Worm (Caenorhabditis elegans) whole organism, L1 larva: ENCODE results near the gene srxa-1.

Source experiments
- C04F5.9 ChIP-seq: sonication (generic microtip); optimal IDR thresholded peaks from 2 replicates; lab custom pipeline; 2016; ENCODE audit warnings: missing genetic modification characterization, missing compliant biosample characterization
- C16A3.4 ChIP-seq: fragments of 150-350 bp; optimal IDR thresholded peaks from 2 replicates; lab custom pipeline; 2014; ENCODE audit warnings: missing biosample characterization, missing genetic modification characterization
- F16B12.6 ChIP-seq: fragments of 150-350 bp; optimal IDR thresholded peaks from 2 replicates; lab custom pipeline; 2014; ENCODE audit warnings: missing biosample characterization, missing genetic modification characterization
- aha-1 ChIP-seq: fragments of 150-350 bp; optimal IDR thresholded peaks from 2 replicates; lab custom pipeline; 2014; ENCODE audit warnings: missing biosample characterization, missing genetic modification characterization
- alr-1 ChIP-seq: fragments of 200-800 bp; sonication (Bioruptor generic); optimal IDR thresholded peaks from 2 replicates; lab custom pipeline; 2018; ENCODE audit warnings: borderline replicate concordance, mild to moderate bottlenecking, missing genetic modification characterization, missing compliant biosample characterization
- aly-2 ChIP-seq: fragments of 150-350 bp; optimal IDR thresholded peaks from 2 replicates; lab custom pipeline; 2014; ENCODE audit warnings: missing biosample characterization, missing genetic modification characterization
- ama-1 ChIP-seq: fragments of 150-350 bp; optimal IDR thresholded peaks from 2 replicates; lab custom pipeline; 2014
- ceh-90 ChIP-seq: sonication (generic microtip); optimal IDR thresholded peaks from 2 replicates; lab custom pipeline; 2016; ENCODE audit warnings: missing genetic modification characterization, missing compliant biosample characterization
- dpl-1 ChIP-seq, 3 experiments: fragments of 150-350 bp in 2 of 3; sonication (generic microtip) in 1 of 3; optimal IDR thresholded peaks; 2 replicates each; lab custom pipeline; 2014 to 2017; ENCODE audit warnings: missing biosample characterization in 3 of 3, missing genetic modification characterization in 3 of 3, missing genetic modification reagents in 3 of 3
- efl-1 ChIP-seq, 4 experiments: fragments of 150-350 bp; optimal IDR thresholded peaks in 3 of 4; peaks in 1 of 4; 1 replicate in 1 of 4; 2 replicates in 3 of 4; lab custom pipeline; 2014; ENCODE audit warnings: missing biosample characterization in 2 of 4, missing genetic modification characterization in 2 of 4, missing genetic modification reagents in 2 of 4
- egl-13 ChIP-seq: sonication (generic microtip); optimal IDR thresholded peaks from 2 replicates; lab custom pipeline; 2016; ENCODE audit warnings: missing genotype, missing genetic modification reagents, missing genetic modification characterization, missing compliant biosample characterization
- egl-27 ChIP-seq, 2 experiments: fragments of 150-350 bp in 1 of 2; sonication (generic microtip); optimal IDR thresholded peaks; 3 replicates each; lab custom pipeline; 2017 to 2018; ENCODE audit warnings: missing biosample characterization in 2 of 2, missing genetic modification characterization in 2 of 2, missing genetic modification reagents in 2 of 2
- elt-2 ChIP-seq: sonication (generic microtip); optimal IDR thresholded peaks from 2 replicates; lab custom pipeline; 2016; ENCODE audit warnings: missing genetic modification characterization, mild to moderate bottlenecking, inconsistent platforms, missing compliant biosample characterization, missing genetic modification reagents
- elt-3 ChIP-seq, 6 experiments: fragments of 150-350 bp in 1 of 6; sonication (generic microtip); optimal IDR thresholded peaks; 2 replicates each; lab custom pipeline; 2017 to 2018; ENCODE audit warnings: missing biosample characterization in 6 of 6, missing genetic modification characterization in 6 of 6, inconsistent platforms in 1 of 6
- ets-5 ChIP-seq: fragments of 200-800 bp; sonication (Bioruptor generic); IDR thresholded peaks from 2 replicates; pipeline ENCODE4 v1.3.6; 2022; ENCODE audit warnings: missing genetic modification characterization, missing compliant biosample characterization
- fkh-4 ChIP-seq: sonication (generic microtip); optimal IDR thresholded peaks from 2 replicates; lab custom pipeline; 2016; ENCODE audit warnings: missing compliant biosample characterization, missing genetic modification characterization, borderline replicate concordance
- fos-1 ChIP-seq: fragments of 150-350 bp; optimal IDR thresholded peaks from 2 replicates; lab custom pipeline; 2014; ENCODE audit warnings: missing biosample characterization, missing genetic modification characterization
- hlh-4 ChIP-seq: sonication (generic microtip); optimal IDR thresholded peaks from 2 replicates; lab custom pipeline; 2016; ENCODE audit warnings: mild to moderate bottlenecking, missing genetic modification characterization, missing compliant biosample characterization
- irx-1 ChIP-seq: sonication (generic microtip); optimal IDR thresholded peaks from 2 replicates; lab custom pipeline; 2016; ENCODE audit warnings: missing genetic modification characterization, missing compliant biosample characterization
- isw-1 ChIP-seq: fragments of 200-800 bp; sonication (Bioruptor generic); IDR thresholded peaks from 2 replicates; pipeline ENCODE4 v1.3.6; 2022; ENCODE audit warnings: missing genetic modification characterization, missing compliant biosample characterization
- jun-1 ChIP-seq: fragments of 150-350 bp; optimal IDR thresholded peaks from 2 replicates; lab custom pipeline; 2014; ENCODE audit warnings: missing biosample characterization, missing genetic modification reagents, missing genetic modification characterization
- lin-13 ChIP-seq: fragments of 150-350 bp; optimal IDR thresholded peaks from 2 replicates; lab custom pipeline; 2014; ENCODE audit warnings: missing biosample characterization, missing genetic modification reagents, missing genetic modification characterization
- lin-14 ChIP-seq: fragments of 200-800 bp; sonication (Bioruptor generic); optimal IDR thresholded peaks from 2 replicates; lab custom pipeline; 2018; ENCODE audit warnings: mild to moderate bottlenecking, missing genetic modification characterization, moderate library complexity, missing compliant biosample characterization
- lin-35 ChIP-seq, 2 experiments: fragments of 150-350 bp; optimal IDR thresholded peaks; 2 replicates each; lab custom pipeline; 2014; ENCODE audit warnings: missing biosample characterization in 2 of 2, missing genetic modification characterization in 2 of 2, missing genetic modification reagents in 2 of 2
- lin-39 ChIP-seq: fragments of 150-350 bp; optimal IDR thresholded peaks from 2 replicates; lab custom pipeline; 2014; ENCODE audit warnings: missing biosample characterization, missing genetic modification reagents, missing genetic modification characterization
- lir-3 ChIP-seq: sonication (generic microtip); optimal IDR thresholded peaks from 2 replicates; lab custom pipeline; 2016; ENCODE audit warnings: mild to moderate bottlenecking, missing genetic modification characterization, moderate library complexity, missing compliant biosample characterization; ENCODE audit not compliant: poor library complexity
- mab-9 ChIP-seq: fragments of 200-800 bp; sonication (Bioruptor generic); IDR thresholded peaks from 2 replicates; pipeline ENCODE4 v1.3.6; 2022; ENCODE audit warnings: missing genetic modification reagents, missing genetic modification characterization, missing compliant biosample characterization
- mef-2 ChIP-seq: fragments of 150-350 bp; optimal IDR thresholded peaks from 2 replicates; lab custom pipeline; 2014; ENCODE audit warnings: missing biosample characterization, missing genetic modification characterization
- nhr-11 ChIP-seq: fragments of 150-350 bp; optimal IDR thresholded peaks from 2 replicates; lab custom pipeline; 2014; ENCODE audit warnings: missing biosample characterization, missing genetic modification characterization
- nhr-19 ChIP-seq: fragments of 200-800 bp; sonication (Bioruptor generic); conservative IDR thresholded peaks from 2 replicates; pipeline ENCODE4 v1.3.6; 2022; ENCODE audit warnings: missing genetic modification characterization, missing compliant biosample characterization
- nhr-20 ChIP-seq: sonication (generic microtip); optimal IDR thresholded peaks from 2 replicates; lab custom pipeline; 2016; ENCODE audit warnings: mild to moderate bottlenecking, missing genetic modification characterization, missing compliant biosample characterization
- nhr-28 ChIP-seq: fragments of 150-350 bp; optimal IDR thresholded peaks from 2 replicates; lab custom pipeline; 2014; ENCODE audit warnings: missing biosample characterization, missing genetic modification characterization
- nhr-77 ChIP-seq: fragments of 150-350 bp; optimal IDR thresholded peaks from 2 replicates; lab custom pipeline; 2014; ENCODE audit warnings: missing biosample characterization, missing genetic modification characterization
- nhr-90 ChIP-seq: sonication (generic microtip); optimal IDR thresholded peaks from 2 replicates; lab custom pipeline; 2016; ENCODE audit warnings: mild to moderate bottlenecking, missing genetic modification characterization, missing compliant biosample characterization; ENCODE audit not compliant: poor library complexity
- pax-3 ChIP-seq: fragments of 200-800 bp; sonication (Bioruptor generic); optimal IDR thresholded peaks from 2 replicates; lab custom pipeline; 2018; ENCODE audit warnings: mild to moderate bottlenecking, missing genetic modification characterization, moderate library complexity, missing compliant biosample characterization
- pqm-1 ChIP-seq: sonication (generic microtip); optimal IDR thresholded peaks from 3 replicates; lab custom pipeline; 2017; ENCODE audit warnings: missing biosample characterization, missing genetic modification characterization
- rnt-1 ChIP-seq: sonication (generic microtip); optimal IDR thresholded peaks from 2 replicates; lab custom pipeline; 2016; ENCODE audit warnings: mild to moderate bottlenecking, missing genetic modification characterization, moderate library complexity, missing compliant biosample characterization
- sox-4 ChIP-seq: sonication (generic microtip); optimal IDR thresholded peaks from 2 replicates; lab custom pipeline; 2016; ENCODE audit warnings: missing genetic modification characterization, missing compliant biosample characterization
- tlp-1 ChIP-seq: fragments of 150-350 bp; optimal IDR thresholded peaks from 2 replicates; lab custom pipeline; 2014; ENCODE audit warnings: missing biosample characterization, missing genetic modification characterization
- unc-130 ChIP-seq: fragments of 150-350 bp; optimal IDR thresholded peaks from 2 replicates; lab custom pipeline; 2017; ENCODE audit warnings: missing biosample characterization, missing genetic modification characterization, inconsistent platforms
- unc-62 ChIP-seq: fragments of 150-350 bp; optimal IDR thresholded peaks from 2 replicates; lab custom pipeline; 2014; ENCODE audit warnings: missing biosample characterization, missing genetic modification reagents, missing genetic modification characterization
- unc-86 ChIP-seq: sonication (generic microtip); optimal IDR thresholded peaks from 2 replicates; lab custom pipeline; 2016; ENCODE audit warnings: missing genetic modification characterization, missing compliant biosample characterization
- zag-1 ChIP-seq: fragments of 150-350 bp; optimal IDR thresholded peaks from 2 replicates; lab custom pipeline; 2014; ENCODE audit warnings: missing biosample characterization, missing genetic modification characterization
- zip-4 ChIP-seq: fragments of 200-800 bp; sonication (Bioruptor generic); optimal IDR thresholded peaks from 2 replicates; lab custom pipeline; 2018; ENCODE audit warnings: mild to moderate bottlenecking, missing genetic modification characterization, moderate library complexity, missing compliant biosample characterization

The srxa-1 gene

DNA sequence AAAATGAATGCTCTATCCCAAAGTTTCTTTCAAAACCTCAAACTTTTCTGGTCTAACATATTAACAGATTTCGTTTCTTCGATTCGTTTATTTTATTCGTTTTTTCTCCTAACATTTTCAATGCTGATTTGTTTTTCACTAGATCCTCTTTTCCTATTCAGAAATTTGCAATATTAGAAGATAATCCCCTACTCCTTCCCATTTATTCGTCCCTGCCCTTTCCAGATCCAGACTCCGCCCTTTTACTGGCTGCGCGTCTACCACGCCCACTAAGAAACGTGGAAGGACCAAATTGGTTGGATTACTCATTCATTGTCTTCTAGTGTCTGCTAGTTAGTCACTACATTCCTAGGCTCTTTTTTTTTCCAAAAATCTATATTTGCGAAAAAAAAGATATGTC is 10.0 kb upstream of the srxa-1 start, which contains the start of gene Y44A6C.2:
TSS of gene Y44A6C.2 (plus strand) at position 301 of the 400 bp plus-strand sequence.
- no peak for TF ChIP-seq C04F5.9 (tag; lab: Kevin White, UChicago)
- TF ChIP-seq fkh-4 = no peak
- no peak for TF ChIP-seq mab-9
- no peak for TF ChIP-seq alr-1 (tag; lab: Kevin White, UChicago)
- TF ChIP-seq, all 84 proteins: peak for 0

DNA sequence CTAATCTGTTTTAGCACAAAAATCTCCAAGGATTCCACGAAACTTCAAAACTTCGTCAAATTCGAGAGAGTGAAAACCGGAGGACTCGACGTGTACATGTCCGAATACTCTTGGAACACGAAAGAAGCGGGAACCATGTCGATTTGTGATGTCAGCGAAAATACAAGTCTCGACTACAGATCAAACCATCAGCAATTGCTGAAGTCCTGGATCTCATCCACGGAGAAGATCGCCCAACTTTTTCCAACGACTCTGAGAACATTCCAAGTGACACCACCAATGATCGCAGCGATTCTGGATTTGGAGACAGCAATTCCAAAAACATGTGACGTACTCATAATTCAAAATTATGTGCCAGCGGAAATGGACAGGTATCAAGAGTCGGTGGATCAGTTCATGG is 9.4 kb upstream of the srxa-1 start:
- TF ChIP-seq efl-1 (optimal IDR thresholded peaks at IDR 0.05; lab: Kevin White, UChicago) = no peak
- peak in 1 of 2 experiments; percentile 58 for TF ChIP-seq efl-1 (GFP tag; optimal IDR thresholded peaks at IDR 0.05 in 1 of 2; lab: Kevin White, UChicago)
- no peak for TF ChIP-seq lin-35 (GFP tag; optimal IDR thresholded peaks at IDR 0.05; lab: Kevin White, UChicago)

DNA sequence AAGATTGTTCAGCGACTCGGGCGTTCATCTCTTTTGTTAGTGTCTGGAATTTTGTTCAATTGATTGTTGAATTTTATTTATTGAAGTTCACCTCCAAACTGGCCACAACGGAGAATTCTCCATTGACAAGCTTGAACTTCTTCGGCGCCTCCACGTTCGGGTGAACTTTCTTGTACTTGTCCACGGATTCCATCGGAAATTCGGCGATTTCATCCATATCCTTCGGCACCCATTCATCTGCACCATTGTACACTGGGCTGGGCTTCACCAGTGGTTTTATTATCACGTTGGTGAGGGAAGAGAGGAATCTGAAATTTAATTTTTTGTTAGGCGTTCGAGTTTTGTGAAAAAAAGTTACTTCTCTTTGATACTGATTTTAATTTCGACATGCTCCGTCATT is 4.4 kb upstream of the srxa-1 start:
- no peak for TF ChIP-seq nhr-20 (tag; lab: Kevin White, UChicago)
- TF ChIP-seq egl-27 (tag; optimal IDR thresholded peaks at IDR 0.05; lab: Kevin White, UChicago) = no peak
- TF ChIP-seq zip-4 (GFP tag; lab: Kevin White, UChicago) = no peak
- TF ChIP-seq egl-13 = no peak
- TF ChIP-seq sox-4 (tag; lab: Kevin White, UChicago) = no peak
- TF ChIP-seq C04F5.9 (tag; lab: Kevin White, UChicago) = no peak
- TF ChIP-seq ama-1 (lab: Kevin White, UChicago) = no peak
- no peak for TF ChIP-seq elt-3 (tag; optimal IDR thresholded peaks at IDR 0.05; lab: Kevin White, UChicago)
- TF ChIP-seq mab-9 = no peak
- no peak for TF ChIP-seq efl-1 (optimal IDR thresholded peaks at IDR 0.05; lab: Kevin White, UChicago)
- TF ChIP-seq efl-1 (GFP tag; optimal IDR thresholded peaks at IDR 0.05 in 1 of 2; lab: Kevin White, UChicago) = no peak
- no peak for TF ChIP-seq lin-14 (GFP tag; lab: Kevin White, UChicago)
- no peak for TF ChIP-seq alr-1 (tag; lab: Kevin White, UChicago)
- TF ChIP-seq nhr-28 (tag; lab: Kevin White, UChicago) = no peak
- TF ChIP-seq pqm-1 = no peak
- TF ChIP-seq, all 84 proteins: peak for 0

DNA sequence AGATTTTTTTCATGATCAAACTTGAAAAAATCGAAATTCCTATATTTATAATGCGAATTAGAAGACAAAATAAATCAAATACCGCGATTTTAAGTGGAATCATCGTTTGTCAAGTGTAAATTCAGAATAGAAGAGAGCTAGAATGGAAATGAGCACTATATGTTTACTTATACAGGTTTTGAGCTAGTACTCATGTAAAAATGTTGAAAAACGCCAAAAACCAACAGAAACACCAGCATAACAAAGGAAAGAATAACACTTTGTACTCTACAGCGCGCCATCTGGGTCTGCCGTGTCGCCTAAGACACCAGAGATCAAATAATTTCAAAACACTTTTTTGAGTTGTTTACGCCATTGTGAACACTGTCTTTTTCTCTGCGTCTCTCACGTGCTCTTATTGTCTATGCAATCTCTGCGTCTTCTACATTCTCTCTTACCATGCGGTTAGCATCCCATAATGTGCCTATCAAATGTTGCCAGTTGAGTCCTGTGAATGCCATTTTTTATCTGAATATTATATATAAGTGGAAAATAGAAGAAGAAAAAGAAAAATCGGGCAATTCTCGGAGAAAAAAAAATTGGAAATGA is 3.0 kb upstream of the srxa-1 start, which contains the start of gene ipla-3:
TSS of gene ipla-3 (minus strand) at position 510 of the 588 bp plus-strand sequence.
- TF ChIP-seq unc-130 (tag; lab: Kevin White, UChicago) = no peak
- peak; percentile 10 for TF ChIP-seq jun-1 (tag; lab: Kevin White, UChicago)
- no peak for TF ChIP-seq fos-1 (tag; lab: Kevin White, UChicago)
- TF ChIP-seq C04F5.9 (tag; lab: Kevin White, UChicago) = no peak
- no peak for TF ChIP-seq unc-86 (tag; lab: Kevin White, UChicago)
- TF ChIP-seq ceh-90 (tag; lab: Kevin White, UChicago) = no peak
- no peak for TF ChIP-seq C16A3.4 (tag; lab: Kevin White, UChicago)
- TF ChIP-seq lin-35 (GFP tag; optimal IDR thresholded peaks at IDR 0.05; lab: Kevin White, UChicago) = peak; percentile 20 to 60
- no peak for TF ChIP-seq aly-2 (tag; lab: Kevin White, UChicago)
- peak in 2 of 3 experiments; percentile 21 to 36 for TF ChIP-seq dpl-1 (GFP tag; optimal IDR thresholded peaks at IDR 0.05; lab: Kevin White, UChicago)
- no peak for TF ChIP-seq hlh-4 (tag; lab: Kevin White, UChicago)
- TF ChIP-seq lin-39 = no peak
- peak; percentile 77 for TF ChIP-seq elt-2 (tag; lab: Kevin White, UChicago)
- TF ChIP-seq nhr-77 = peak; percentile 30
- no peak for TF ChIP-seq sox-4 (tag; lab: Kevin White, UChicago)
- TF ChIP-seq F16B12.6 (tag; lab: Kevin White, UChicago) = no peak
- no peak for TF ChIP-seq irx-1 (tag; lab: Kevin White, UChicago)
- TF ChIP-seq nhr-90 (tag; lab: Kevin White, UChicago) = peak; percentile 67
- TF ChIP-seq lir-3 (tag; lab: Kevin White, UChicago) = no peak
- TF ChIP-seq rnt-1 = no peak
- no peak for TF ChIP-seq isw-1 (GFP tag; lab: Robert Waterston, UW)
- TF ChIP-seq tlp-1 (tag; lab: Kevin White, UChicago) = no peak
- TF ChIP-seq nhr-28 (tag; lab: Kevin White, UChicago) = no peak
- TF ChIP-seq lin-13 (GFP tag; lab: Kevin White, UChicago) = no peak
- TF ChIP-seq mef-2 (tag; lab: Kevin White, UChicago) = no peak
- no peak for TF ChIP-seq pax-3 (tag; lab: Kevin White, UChicago)
- no peak for TF ChIP-seq egl-27 (tag; optimal IDR thresholded peaks at IDR 0.05; lab: Kevin White, UChicago)
- peak; percentile 50 for TF ChIP-seq nhr-20 (tag; lab: Kevin White, UChicago)
- no peak for TF ChIP-seq lin-14 (GFP tag; lab: Kevin White, UChicago)
- TF ChIP-seq zag-1 (tag; lab: Kevin White, UChicago) = no peak
- no peak for TF ChIP-seq ets-5 (GFP tag; lab: Robert Waterston, UW)
- no peak for TF ChIP-seq unc-62
- TF ChIP-seq aha-1 (tag; lab: Kevin White, UChicago) = no peak
- no peak for TF ChIP-seq nhr-19 (GFP tag; lab: Robert Waterston, UW)
- TF ChIP-seq elt-3 (tag; optimal IDR thresholded peaks at IDR 0.05; lab: Kevin White, UChicago) = no peak
- TF ChIP-seq nhr-11 (tag; lab: Kevin White, UChicago) = no peak
